Worm (Caenorhabditis elegans): ENCODE data around the gene cyp-32A1.

DNA sequence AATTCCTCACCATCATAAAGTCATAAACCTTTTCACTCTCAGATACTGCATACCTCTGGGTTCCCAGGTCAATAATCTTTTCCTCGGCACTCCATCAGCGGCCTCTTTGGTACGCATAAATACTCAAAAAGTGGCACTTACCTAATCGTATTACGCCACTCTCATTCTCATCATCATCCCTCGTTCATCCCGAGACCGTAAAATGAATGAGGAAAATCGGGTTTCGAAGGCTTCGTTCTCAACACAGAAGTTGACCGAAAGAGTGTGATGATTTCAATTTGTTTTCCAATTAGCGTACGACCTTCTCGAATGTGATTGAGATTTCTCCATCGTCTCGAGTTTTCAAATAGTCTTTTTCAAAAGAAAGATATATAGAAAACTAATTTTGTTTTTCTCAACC is 41.7 kb upstream of the cyp-32A1 start:
- TF ChIP-seq elt-1 (tag; optimal IDR thresholded peaks at IDR 0.05) (no peak), fos-1 (tag; optimal IDR thresholded peaks at IDR 0.05) (no peak), ztf-11 (tag; optimal IDR thresholded peaks at IDR 0.05) (no peak), ceh-16 (tag; optimal IDR thresholded peaks at IDR 0.05) (no peak), pha-4 (tag; optimal IDR thresholded peaks at IDR 0.05) (no peak), mdl-1 (tag; optimal IDR thresholded peaks at IDR 0.05) (no peak), elt-3 (tag; optimal IDR thresholded peaks at IDR 0.05) (no peak), ama-1 (optimal IDR thresholded peaks at IDR 0.05) (no peak), skn-1 (tag; optimal IDR thresholded peaks at IDR 0.05) (no peak), fkh-10 (GFP tag; optimal IDR thresholded peaks at IDR 0.05) (no peak), ceh-82 (tag; optimal IDR thresholded peaks at IDR 0.05) (no peak), nhr-25 (tag; optimal IDR thresholded peaks at IDR 0.05) (no peak), tbx-2 (tag; optimal IDR thresholded peaks at IDR 0.05) (no peak), aly-2 (tag; optimal IDR thresholded peaks at IDR 0.05) (no peak)
